Fruit fly (Drosophila melanogaster): ENCODE measurements around the gene CG17233.

DNA sequence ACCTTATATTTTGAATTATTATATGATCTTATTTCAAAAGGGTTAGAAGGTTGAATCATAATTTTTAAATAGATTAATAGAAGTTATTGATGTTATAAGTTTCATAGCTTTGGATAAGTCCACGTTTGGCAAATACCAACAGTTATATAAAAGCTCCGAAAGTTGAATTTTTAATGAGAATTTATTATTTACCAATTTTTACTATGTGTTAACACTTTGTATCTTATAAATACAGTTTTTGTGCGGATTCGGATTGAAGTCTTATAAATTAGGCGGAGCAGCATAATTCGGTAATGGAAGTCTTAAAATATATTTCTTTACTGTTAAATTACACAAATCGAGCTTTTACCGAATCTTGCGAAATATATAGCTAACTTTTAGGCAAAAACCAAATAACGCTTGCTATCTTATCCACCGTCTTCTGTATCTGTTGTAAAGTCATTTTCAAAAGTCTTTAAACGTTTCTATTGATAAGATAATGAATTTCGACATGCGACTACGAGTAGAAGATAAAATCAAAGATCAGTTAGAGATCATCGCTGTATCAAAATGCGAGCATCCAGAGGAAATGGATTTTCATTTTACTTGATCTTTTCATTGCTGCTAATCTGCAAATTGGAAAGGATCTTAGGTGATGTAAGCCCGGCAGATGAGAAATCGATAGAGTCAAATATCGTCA, 42.0 kb downstream of the CG17233 start, which contains the start of gene CG42833:
- TF ChIP-seq psq (optimal IDR thresholded peaks at IDR 0.05) (no peak), Sin3A (optimal IDR thresholded peaks at IDR 0.05) (no peak), ttk (optimal IDR thresholded peaks at IDR 0.05) (no peak)

Measured in Kc167 (cell line).